Fruit fly (Drosophila melanogaster): ENCODE measurements around the gene CG14275.

CG14275 gene

DNA sequence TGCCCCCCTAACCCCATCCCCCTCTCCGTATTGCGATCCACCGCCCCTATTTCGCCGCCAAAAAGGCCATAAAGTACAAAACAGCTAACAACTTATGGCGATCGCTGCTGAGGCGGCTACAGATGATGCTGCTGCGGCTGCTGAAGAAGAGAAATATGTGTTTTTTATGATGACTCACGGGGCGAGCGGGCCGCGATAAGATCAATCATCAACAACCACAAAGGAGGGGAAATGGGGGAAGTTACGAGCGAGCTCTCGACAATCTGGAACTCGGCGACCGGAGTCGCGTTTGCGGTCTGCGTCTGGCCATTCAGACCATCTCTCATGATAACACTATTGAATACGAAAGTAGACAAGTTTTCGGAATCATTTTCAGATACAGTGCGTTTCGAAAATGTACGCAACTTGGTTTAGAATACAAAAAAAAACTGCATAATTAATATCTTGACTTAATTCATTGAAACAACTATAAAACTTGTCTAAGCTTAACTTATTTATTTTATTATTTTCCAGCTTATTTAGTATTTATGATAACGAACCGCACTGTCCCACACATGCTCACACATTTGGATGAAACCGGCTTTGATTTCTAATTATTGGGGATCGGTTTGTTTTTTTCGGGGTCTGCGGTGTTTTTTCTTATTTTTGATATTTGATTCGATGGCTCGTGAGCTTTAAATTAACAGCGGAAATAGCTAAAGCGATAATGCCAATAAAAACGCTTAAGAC lies 34.9 kb upstream of the CG14275 start (continued):
- TF ChIP-seq slou (GFP tag; optimal IDR thresholded peaks at IDR 0.05) (peak; percentile 88), salm (tag; optimal IDR thresholded peaks at IDR 0.05) (peak; percentile 98), CG18599 (GFP tag; optimal IDR thresholded peaks at IDR 0.05) (peak; percentile 97), jumu (GFP tag; optimal IDR thresholded peaks at IDR 0.05) (peak; percentile 92), H2.0 (GFP tag; IDR thresholded peaks at IDR 0.05) (peak; percentile 96), CG1602 (GFP tag; optimal IDR thresholded peaks at IDR 0.05) (peak; percentile 91), Fer2 (tag; optimal IDR thresholded peaks at IDR 0.05) (peak; percentile 93), pita (GFP tag; optimal IDR thresholded peaks at IDR 0.05) (no peak), btn (GFP tag; optimal IDR thresholded peaks at IDR 0.05) (peak; percentile 84), slp2 (GFP tag; optimal IDR thresholded peaks at IDR 0.05) (peak; percentile 92), CG1792 (GFP tag; optimal IDR thresholded peaks at IDR 0.05) (peak; percentile 80), Oaz (GFP tag; IDR thresholded peaks at IDR 0.05) (peak; percentile 90), Rx (GFP tag; IDR thresholded peaks at IDR 0.05) (peak; percentile 91), NFAT (GFP tag; IDR thresholded peaks at IDR 0.05) (peak; percentile 94), CG32772 (GFP tag; IDR thresholded peaks at IDR 0.05) (peak; percentile 97), her (GFP tag; optimal IDR thresholded peaks at IDR 0.05) (peak; percentile 87), CG7928 (GFP tag; optimal IDR thresholded peaks at IDR 0.05) (peak; percentile 76), oc (tag; optimal IDR thresholded peaks at IDR 0.05) (peak; percentile 99), CG32767 (GFP tag; IDR thresholded peaks at IDR 0.05) (peak; percentile 94), Ada2b (GFP tag; IDR thresholded peaks at IDR 0.05) (peak; percentile 97), Hand (GFP tag; optimal IDR thresholded peaks at IDR 0.05) (peak; percentile 89), ara (GFP tag; IDR thresholded peaks at IDR 0.05) (peak; percentile 97), cg (GFP tag; optimal IDR thresholded peaks at IDR 0.05) (peak; percentile 40), GATAe (GFP tag; conservative IDR thresholded peaks at IDR 0.05) (peak; percentile 87), CG4730 (GFP tag; IDR thresholded peaks at IDR 0.05) (peak; percentile 96), CG12391 (tag; optimal IDR thresholded peaks at IDR 0.05) (peak; percentile 97), CG2202 (tag; optimal IDR thresholded peaks at IDR 0.05) (peak; percentile 95), CG17186 (GFP tag; optimal IDR thresholded peaks at IDR 0.05) (peak; percentile 79), pzg (GFP tag; optimal IDR thresholded peaks at IDR 0.05) (peak; percentile 17), Med (GFP tag) (peak; percentile 99), HHEX (GFP tag; optimal IDR thresholded peaks at IDR 0.05) (peak; percentile 95), CG4820 (GFP tag; optimal IDR thresholded peaks at IDR 0.05) (peak; percentile 93), HLH54F (GFP tag; optimal IDR thresholded peaks at IDR 0.05) (peak; percentile 91), CG4404 (GFP tag; IDR thresholded peaks at IDR 0.05) (peak; percentile 91), CG7987 (GFP tag; optimal IDR thresholded peaks at IDR 0.05) (peak; percentile 86), CG9932 (GFP tag; IDR thresholded peaks at IDR 0.05) (peak; percentile 97), fd3F (GFP tag; optimal IDR thresholded peaks at IDR 0.05) (peak; percentile 95), cad (GFP tag; optimal IDR thresholded peaks at IDR 0.05) (no peak), CG4854 (GFP tag; optimal IDR thresholded peaks at IDR 0.05) (peak; percentile 93), CG1024 (GFP tag; IDR thresholded peaks at IDR 0.05) (peak; percentile 89), ttk (GFP tag; IDR thresholded peaks at IDR 0.05) (peak; percentile 95), ind (GFP tag; optimal IDR thresholded peaks at IDR 0.05) (peak; percentile 95), CG2129 (GFP tag; IDR thresholded peaks at IDR 0.05; ENCODE audit: partially characterized antibody) (no peak), jigr1 (GFP tag; IDR thresholded peaks at IDR 0.05) (peak; percentile 94), CkIIα-i1 (GFP tag; IDR thresholded peaks at IDR 0.05) (peak; percentile 84), CG31224 (GFP tag; IDR thresholded peaks at IDR 0.05) (peak; percentile 94), CG3726 (GFP tag; IDR thresholded peaks at IDR 0.05) (peak; percentile 93; the same call in 1 of the 3 replicates), gem (tag; optimal IDR thresholded peaks at IDR 0.05) (peak; percentile 97), insv (GFP tag; optimal IDR thresholded peaks at IDR 0.05) (peak; percentile 42 to 77), sna (GFP tag; IDR thresholded peaks at IDR 0.05; ENCODE audit: partially characterized antibody) (no peak)

Measured in whole organism, embryonic.